Worm (Caenorhabditis elegans): ENCODE data around the gene msd-4.

DNA sequence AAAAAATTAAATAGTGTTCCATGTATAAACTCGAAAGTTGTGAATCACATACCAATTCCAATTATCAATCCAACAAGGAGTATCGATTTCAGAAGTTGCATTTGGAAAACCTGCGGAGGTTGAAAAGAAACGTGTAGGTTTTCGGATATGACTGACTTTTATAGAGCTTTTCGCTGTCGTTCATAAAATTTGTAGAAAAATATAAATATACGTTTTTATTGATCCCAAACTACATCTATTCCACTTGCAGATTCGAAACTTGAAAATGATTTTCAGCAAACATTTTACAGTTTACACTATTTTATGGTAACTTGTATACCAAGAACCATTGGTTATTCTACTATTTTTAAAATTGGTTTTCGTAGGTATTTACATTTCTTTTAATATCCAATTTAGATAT is 26.4 kb downstream of the msd-4 start, which contains the start of gene clec-156:
- TF ChIP-seq elt-4 (tag; optimal IDR thresholded peaks at IDR 0.05): no peak
- no peak for TF ChIP-seq ceh-9 (tag; optimal IDR thresholded peaks at IDR 0.05)
- no peak for TF ChIP-seq elt-2 (tag; optimal IDR thresholded peaks at IDR 0.05)
- TF ChIP-seq hlh-8 (tag; optimal IDR thresholded peaks at IDR 0.05): no peak
- TF ChIP-seq dve-1 (tag; optimal IDR thresholded peaks at IDR 0.05): no peak
